Fruit fly (Drosophila melanogaster): ENCODE measurements around the gene sNPF.

Gene sNPF

DNA sequence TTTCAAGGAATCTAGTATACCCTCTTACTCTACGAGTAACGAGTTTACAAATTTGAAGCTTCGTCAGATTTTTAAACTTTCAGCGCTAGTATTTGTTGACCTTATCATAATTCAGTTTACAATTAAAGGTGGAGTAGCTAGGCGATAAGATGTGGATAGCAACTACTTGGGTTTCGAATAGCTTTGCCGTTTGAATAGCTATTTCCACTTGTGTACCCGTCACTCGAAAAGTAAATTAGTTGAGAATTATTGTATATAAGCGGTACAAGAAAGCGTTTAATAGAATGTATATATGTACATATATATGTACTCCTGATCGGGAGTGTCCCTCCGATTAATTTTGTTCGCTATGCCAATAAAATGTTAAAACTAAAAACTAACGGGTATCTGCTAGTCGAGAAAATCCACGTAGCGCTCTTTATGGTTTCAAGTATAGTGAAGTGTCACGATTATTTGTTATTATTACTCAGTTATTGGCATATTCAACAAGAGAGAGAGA is 1.3 kb upstream of the sNPF start:
- TF ChIP-seq Sin3A (optimal IDR thresholded peaks at IDR 0.05) (no peak), ttk (optimal IDR thresholded peaks at IDR 0.05) (no peak), h (optimal IDR thresholded peaks at IDR 0.05) (no peak), psq (optimal IDR thresholded peaks at IDR 0.05) (no peak), insv (optimal IDR thresholded peaks at IDR 0.05) (no peak), Myc (optimal IDR thresholded peaks at IDR 0.05) (no peak)

DNA sequence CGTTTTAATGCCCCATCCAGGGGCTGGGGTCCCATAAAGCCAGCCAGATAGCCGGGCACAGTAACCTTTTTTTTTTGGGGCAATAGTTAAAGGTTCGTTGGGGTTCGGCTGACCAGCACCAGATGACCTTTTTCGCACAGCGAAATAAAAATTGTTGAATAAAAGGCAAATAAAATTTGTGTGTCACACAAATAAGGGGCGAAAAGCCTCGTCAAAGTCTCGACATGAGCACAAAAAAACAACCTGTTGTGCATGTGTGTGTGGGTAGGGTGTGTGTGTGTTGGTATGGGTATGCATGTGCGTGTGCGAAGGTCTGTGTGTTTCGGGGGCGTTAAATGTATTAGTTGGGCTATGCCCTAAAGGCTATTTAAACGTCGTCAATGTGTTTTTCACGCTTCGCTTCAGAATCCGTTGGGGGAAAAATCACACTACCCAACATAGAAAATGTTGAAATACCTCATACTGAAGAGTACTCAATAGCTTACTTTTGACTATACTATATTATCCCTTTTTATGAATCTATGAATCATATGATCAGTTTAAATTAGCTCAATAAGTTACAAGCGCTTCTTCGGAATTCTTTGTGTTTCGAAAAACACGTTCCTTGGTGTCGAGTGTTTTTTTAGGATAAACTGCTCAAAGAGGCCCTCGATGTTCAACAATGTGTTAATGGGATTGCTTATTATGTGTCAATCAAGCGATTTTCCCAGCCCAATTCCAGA is 23.6 kb downstream of the sNPF start:
- TF ChIP-seq psq (optimal IDR thresholded peaks at IDR 0.05) (no peak), h (optimal IDR thresholded peaks at IDR 0.05) (no peak), insv (optimal IDR thresholded peaks at IDR 0.05) (no peak), Myc (optimal IDR thresholded peaks at IDR 0.05) (no peak), ttk (optimal IDR thresholded peaks at IDR 0.05) (no peak), Sin3A (optimal IDR thresholded peaks at IDR 0.05) (no peak)

DNA sequence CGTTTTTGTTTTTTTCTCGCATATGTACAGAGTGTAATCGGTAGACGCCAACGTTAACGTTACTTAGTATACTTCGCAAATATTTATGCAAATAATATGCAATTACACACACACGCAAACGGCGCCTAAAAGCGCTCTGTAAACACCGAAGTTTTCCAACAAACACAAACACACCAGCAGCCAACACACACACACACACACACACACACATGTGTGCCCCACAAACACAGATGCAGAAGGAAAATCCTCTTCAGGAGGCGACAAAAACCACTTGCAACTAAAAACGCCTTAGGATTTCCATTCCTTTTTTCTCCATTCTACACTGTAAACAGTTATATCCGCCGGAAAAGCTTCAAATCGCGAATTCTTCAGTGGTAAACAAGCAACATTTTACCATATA is 29.7 kb downstream of the sNPF start:
- TF ChIP-seq ttk (optimal IDR thresholded peaks at IDR 0.05) (no peak), psq (optimal IDR thresholded peaks at IDR 0.05) (no peak), Sin3A (optimal IDR thresholded peaks at IDR 0.05) (no peak), Myc (optimal IDR thresholded peaks at IDR 0.05) (no peak), insv (optimal IDR thresholded peaks at IDR 0.05) (no peak), h (optimal IDR thresholded peaks at IDR 0.05) (no peak)

DNA sequence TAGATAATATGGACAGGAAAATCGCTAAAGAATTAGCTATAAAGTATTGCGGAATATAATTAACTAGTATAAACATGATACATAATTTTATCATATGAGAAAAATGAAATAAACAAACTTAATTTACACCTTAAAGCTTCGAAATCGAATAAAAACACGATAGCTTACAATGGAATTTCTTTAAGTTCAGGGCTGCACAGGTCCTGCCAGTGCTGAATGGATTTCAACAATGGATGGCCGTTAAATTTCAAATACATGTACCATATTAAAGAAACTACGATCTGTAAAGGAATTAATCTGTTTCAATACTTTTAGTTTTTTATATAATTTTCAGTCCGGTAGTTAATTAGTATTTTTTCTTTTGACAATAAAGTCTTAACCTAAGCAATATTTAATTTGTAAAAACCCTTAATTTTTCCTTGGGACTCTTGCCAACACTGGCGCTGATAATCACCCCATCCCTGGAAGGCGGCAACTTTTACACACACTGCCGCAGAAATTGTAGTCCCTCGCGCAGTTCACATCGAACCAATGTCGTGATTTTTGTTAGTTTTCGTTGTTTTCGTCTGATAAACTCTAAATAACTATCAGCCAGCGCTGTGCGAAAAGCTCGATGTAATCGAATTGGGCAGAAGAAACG is 33.4 kb downstream of the sNPF start, which contains the start of the genes barr and lok:
TSS of gene barr (minus strand) at position 353 of the 640 bp plus-strand sequence.
TSS of gene lok (plus strand) at position 405 of the 640 bp plus-strand sequence.
- TF ChIP-seq ttk (optimal IDR thresholded peaks at IDR 0.05) = no peak
- TF ChIP-seq psq (optimal IDR thresholded peaks at IDR 0.05) = no peak

DNA sequence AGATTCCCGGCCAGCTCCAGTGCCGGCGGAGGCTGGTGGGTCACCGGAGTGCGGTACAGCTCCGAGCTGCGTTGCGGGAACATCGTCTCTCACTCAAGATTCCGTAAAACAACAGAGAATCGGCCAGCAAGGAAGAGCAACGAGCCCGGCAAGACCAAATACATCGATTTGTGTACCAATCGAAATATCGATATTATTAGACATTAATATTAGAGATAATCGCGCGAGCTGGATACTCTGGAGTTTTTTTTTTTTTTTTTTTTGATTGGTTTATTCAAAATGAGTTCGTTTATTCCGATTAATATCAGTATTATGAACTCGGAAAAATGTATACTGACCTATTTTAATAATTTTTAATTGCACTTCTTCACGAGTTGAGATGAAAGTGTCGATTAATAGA is 37.8 kb downstream of the sNPF start, which contains the start of gene vls:
TSS of gene vls (minus strand) at position 164 of the 400 bp plus-strand sequence.
- TF ChIP-seq h (optimal IDR thresholded peaks at IDR 0.05) (no peak), psq (optimal IDR thresholded peaks at IDR 0.05) (no peak), ttk (optimal IDR thresholded peaks at IDR 0.05) (no peak), Sin3A (optimal IDR thresholded peaks at IDR 0.05) (no peak), Myc (optimal IDR thresholded peaks at IDR 0.05) (no peak), insv (optimal IDR thresholded peaks at IDR 0.05) (no peak)

DNA sequence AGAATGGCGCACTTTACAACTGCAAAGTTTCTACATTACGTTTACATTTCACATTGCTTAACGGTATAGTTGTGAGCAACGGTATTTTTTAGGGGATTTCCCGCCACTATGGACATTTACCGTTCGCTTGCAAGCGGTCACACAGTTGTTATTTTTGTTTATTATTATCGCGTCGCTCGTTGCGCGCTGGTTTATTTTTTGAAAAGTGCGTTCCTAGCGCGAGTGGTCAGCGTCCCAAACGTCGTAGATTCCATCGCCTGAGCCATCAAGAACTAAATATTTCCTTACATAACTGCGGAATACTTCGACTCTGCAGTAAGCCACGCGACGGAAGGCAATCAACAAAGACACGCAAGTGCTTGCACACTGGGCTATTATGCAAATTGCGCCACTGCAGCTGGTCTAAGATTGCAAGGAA is 38.5 kb downstream of the sNPF start, which contains the start of gene bwa:
TSS of gene bwa (plus strand) at position 159 of the 418 bp plus-strand sequence.
- TF ChIP-seq Sin3A (optimal IDR thresholded peaks at IDR 0.05) (no peak), insv (optimal IDR thresholded peaks at IDR 0.05) (no peak), ttk (optimal IDR thresholded peaks at IDR 0.05) (no peak), h (optimal IDR thresholded peaks at IDR 0.05) (no peak), psq (optimal IDR thresholded peaks at IDR 0.05) (no peak), Myc (optimal IDR thresholded peaks at IDR 0.05) (no peak)

DNA sequence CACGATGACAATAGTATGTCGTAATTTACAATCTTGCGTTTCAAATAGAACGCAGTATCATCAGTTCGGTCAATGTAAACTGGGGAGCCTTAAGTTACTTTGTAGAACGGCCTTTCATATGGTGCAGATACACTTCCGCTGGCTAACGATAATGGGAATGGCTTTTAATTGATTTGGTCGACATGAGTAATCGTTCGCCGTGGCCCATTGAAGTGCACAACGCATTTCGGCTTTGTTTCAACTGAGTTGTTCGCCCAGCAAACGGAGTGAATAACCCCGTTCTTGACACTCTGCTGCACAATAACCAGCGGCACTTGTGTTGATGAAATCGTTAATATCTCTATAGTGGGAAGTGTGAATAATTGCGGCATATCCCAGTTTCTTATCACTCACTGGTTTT is 40.2 kb downstream of the sNPF start:
- no peak for TF ChIP-seq Sin3A (optimal IDR thresholded peaks at IDR 0.05)
- TF ChIP-seq h (optimal IDR thresholded peaks at IDR 0.05) = no peak
- TF ChIP-seq insv (optimal IDR thresholded peaks at IDR 0.05) = no peak
- TF ChIP-seq ttk (optimal IDR thresholded peaks at IDR 0.05) = no peak
- TF ChIP-seq psq (optimal IDR thresholded peaks at IDR 0.05) = no peak

DNA sequence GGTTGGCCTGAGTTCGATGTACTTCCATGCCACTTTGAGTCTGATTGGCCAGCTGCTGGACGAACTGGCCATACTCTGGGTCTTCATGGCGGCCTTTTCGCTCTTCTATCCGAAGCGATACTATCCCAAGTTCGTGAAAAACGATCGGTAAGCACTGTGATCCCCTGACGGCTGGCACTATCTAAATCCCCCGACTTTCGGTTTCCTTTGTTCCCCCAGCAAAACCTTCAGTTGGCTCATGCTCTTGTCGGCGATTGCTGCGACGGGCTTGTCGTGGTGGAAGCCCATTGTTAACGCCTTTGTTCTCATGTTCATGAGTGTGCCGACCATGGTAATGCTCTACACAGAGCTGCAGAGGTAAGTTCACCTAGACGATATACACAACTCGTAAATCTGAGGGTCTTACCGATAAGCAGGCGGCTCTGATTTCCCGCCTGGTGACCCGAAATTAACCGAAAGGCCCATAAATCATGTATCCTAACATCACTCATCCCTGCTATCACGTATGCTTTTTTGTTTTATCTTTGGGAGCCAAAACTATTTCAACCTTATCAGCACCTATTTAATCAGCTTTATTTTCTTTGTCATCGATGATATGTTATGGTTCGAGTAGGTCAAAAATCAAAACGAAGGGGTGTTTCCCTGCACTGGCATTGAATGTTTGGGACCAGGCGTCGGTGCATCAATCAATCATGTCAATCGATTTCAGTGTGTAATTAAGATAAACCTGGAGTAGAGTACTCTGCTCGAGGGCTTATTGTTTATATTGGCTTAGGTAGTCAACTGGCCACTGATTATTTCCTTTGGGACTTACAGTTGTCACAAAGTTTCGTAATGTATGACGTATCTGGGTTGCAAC is 41.7 kb downstream of the sNPF start:
- TF ChIP-seq ttk (optimal IDR thresholded peaks at IDR 0.05) (no peak), h (optimal IDR thresholded peaks at IDR 0.05) (no peak), psq (optimal IDR thresholded peaks at IDR 0.05) (no peak), insv (optimal IDR thresholded peaks at IDR 0.05) (no peak), Myc (optimal IDR thresholded peaks at IDR 0.05) (no peak), Sin3A (optimal IDR thresholded peaks at IDR 0.05) (no peak)

DNA sequence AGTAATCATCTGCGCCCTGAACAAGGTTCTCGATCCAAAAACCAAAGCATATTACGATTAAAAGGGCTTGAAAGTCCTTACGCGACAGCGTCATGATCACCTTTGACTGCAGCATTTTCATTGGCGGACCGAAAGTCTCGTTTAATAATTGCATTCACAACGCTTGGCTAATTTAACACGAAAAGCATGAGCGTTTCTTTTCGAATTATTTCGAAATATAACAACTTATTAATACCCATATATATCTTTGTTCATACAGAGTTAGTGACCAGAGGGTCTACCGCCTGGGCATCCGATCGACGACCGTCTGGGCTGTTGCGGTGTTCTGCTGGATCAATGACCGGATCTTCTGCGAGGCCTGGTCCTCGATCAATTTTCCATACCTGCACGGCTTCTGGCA is 44.4 kb downstream of the sNPF start, which contains the start of gene CG10730:
TSS of gene CG10730 (minus strand) at position 101 of the 400 bp plus-strand sequence.
- no peak for TF ChIP-seq insv (optimal IDR thresholded peaks at IDR 0.05)
- TF ChIP-seq ttk (optimal IDR thresholded peaks at IDR 0.05) = no peak
- no peak for TF ChIP-seq Sin3A (optimal IDR thresholded peaks at IDR 0.05)
- TF ChIP-seq h (optimal IDR thresholded peaks at IDR 0.05) = no peak
- no peak for TF ChIP-seq Myc (optimal IDR thresholded peaks at IDR 0.05)
- no peak for TF ChIP-seq psq (optimal IDR thresholded peaks at IDR 0.05)

DNA sequence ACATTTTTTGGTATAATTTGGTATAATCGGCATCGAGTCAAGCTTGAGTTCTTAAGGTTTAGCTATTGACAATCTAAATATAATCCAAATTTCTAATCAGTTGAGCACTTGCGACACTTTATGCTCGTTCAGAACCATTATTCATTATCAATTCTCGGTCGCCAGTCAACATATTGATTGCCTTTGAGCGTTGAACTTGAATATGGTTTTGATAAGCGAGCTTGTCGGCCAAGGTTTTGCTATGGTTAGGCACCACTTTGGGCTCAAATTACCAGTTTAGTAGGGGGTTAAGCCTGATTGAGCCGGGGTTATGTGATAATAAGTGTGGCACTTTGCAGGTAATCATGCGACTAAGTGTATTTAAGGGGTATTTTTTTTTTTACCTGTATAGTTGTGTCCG is 46.7 kb downstream of the sNPF start:
- TF ChIP-seq h (optimal IDR thresholded peaks at IDR 0.05) (no peak), psq (optimal IDR thresholded peaks at IDR 0.05) (no peak), insv (optimal IDR thresholded peaks at IDR 0.05) (no peak), Myc (optimal IDR thresholded peaks at IDR 0.05) (no peak), ttk (optimal IDR thresholded peaks at IDR 0.05) (no peak), Sin3A (optimal IDR thresholded peaks at IDR 0.05) (no peak)

DNA sequence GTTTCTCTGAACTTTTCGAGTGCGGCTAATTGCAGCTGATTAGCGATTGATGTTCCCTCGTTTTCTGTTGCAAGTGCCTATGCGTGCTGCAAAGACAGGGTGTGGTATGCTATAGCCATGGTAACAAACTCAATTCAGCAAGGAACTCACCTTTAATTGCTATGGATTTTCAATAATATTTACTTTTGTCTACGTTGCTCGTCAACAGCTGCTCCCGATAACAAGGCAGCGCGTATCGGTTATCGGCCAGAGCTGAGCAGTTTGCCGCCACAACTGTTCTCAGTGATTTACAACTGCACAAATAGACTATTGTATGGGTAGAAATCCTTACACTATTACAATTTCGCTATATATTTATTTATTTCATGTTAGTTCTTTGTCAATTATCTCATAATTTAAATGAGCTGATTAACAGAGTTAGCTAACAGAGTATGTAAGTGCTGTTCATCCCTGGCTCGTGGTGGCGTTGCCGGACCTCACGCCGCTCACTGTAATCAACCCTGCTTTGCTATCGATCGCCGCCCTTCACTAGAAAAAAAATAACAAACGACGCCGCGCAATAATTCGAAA is 47.6 kb downstream of the sNPF start, which contains the start of the genes pr and neb:
TSS of gene pr (minus strand) at position 225 of the 570 bp plus-strand sequence.
TSS of gene neb (plus strand) at position 524 of the 570 bp plus-strand sequence.
- no peak for TF ChIP-seq ttk (optimal IDR thresholded peaks at IDR 0.05)
